Worm (Caenorhabditis elegans) whole organism, late embryonic: ENCODE measurements around the gene ZK1193.2.

Experiments used
- pag-3 ChIP-seq: sonication (generic microtip); optimal IDR thresholded peaks from 2 replicates; lab custom pipeline; 2016; ENCODE audit warnings: missing compliant biosample characterization, missing genetic modification characterization, borderline replicate concordance
- pqm-1 ChIP-seq: sonication (generic microtip); optimal IDR thresholded peaks from 2 replicates; lab custom pipeline; 2016; ENCODE audit warnings: missing genetic modification characterization, missing compliant biosample characterization

ce11 chrX:461623-462022 lies 36.2 kb upstream of the ZK1193.2 start:
- TF ChIP-seq pag-3 (tag; lab: Kevin White, UChicago) (no peak), pqm-1 (tag; lab: Kevin White, UChicago) (no peak)
